Worm (Caenorhabditis elegans) whole organism, L2 larva: Measurements from ENCODE around the gene let-23.

ENCODE experiments used
- C34F6.9 ChIP-seq: fragments of 150-350 bp; optimal IDR thresholded peaks from 2 replicates; lab custom pipeline; 2014; ENCODE audit warnings: missing biosample characterization, missing genetic modification characterization
- F13H6.1 ChIP-seq: sonication (generic microtip); optimal IDR thresholded peaks from 2 replicates; lab custom pipeline; 2016; ENCODE audit warnings: missing genetic modification characterization, missing compliant biosample characterization
- ZK546.5 ChIP-seq: sonication (generic microtip); optimal IDR thresholded peaks from 2 replicates; lab custom pipeline; 2017; ENCODE audit warnings: missing biosample characterization, missing genetic modification characterization
- aly-2 ChIP-seq: fragments of 150-350 bp; optimal IDR thresholded peaks from 2 replicates; lab custom pipeline; 2014; ENCODE audit warnings: missing biosample characterization, missing genetic modification characterization
- ama-1 ChIP-seq: fragments of 150-350 bp; optimal IDR thresholded peaks from 2 replicates; lab custom pipeline; 2018; ENCODE audit warnings: inconsistent platforms
- blmp-1 ChIP-seq: sonication (generic microtip); optimal IDR thresholded peaks from 2 replicates; lab custom pipeline; 2017; ENCODE audit warnings: missing genetic modification characterization, mild to moderate bottlenecking, missing compliant biosample characterization, antibody characterized with exemption, moderate library complexity; ENCODE audit not compliant: insufficient read depth
- ceh-82 ChIP-seq: fragments of 150-350 bp; optimal IDR thresholded peaks from 2 replicates; lab custom pipeline; 2014; ENCODE audit warnings: missing biosample characterization, missing genetic modification characterization
- crh-2 ChIP-seq: sonication (generic microtip); optimal IDR thresholded peaks from 2 replicates; lab custom pipeline; 2017; ENCODE audit warnings: missing biosample characterization, missing genetic modification characterization
- dmd-4 ChIP-seq: sonication (generic microtip); optimal IDR thresholded peaks from 2 replicates; lab custom pipeline; 2017; ENCODE audit warnings: missing biosample characterization, missing genetic modification characterization
- egl-27 ChIP-seq: sonication (generic microtip); optimal IDR thresholded peaks from 3 replicates; lab custom pipeline; 2017; ENCODE audit warnings: missing biosample characterization, missing genetic modification reagents, missing genetic modification characterization
- elt-1 ChIP-seq: fragments of 150-350 bp; optimal IDR thresholded peaks from 2 replicates; lab custom pipeline; 2014; ENCODE audit warnings: missing biosample characterization, missing genetic modification characterization
- fos-1 ChIP-seq: fragments of 150-350 bp; optimal IDR thresholded peaks from 2 replicates; lab custom pipeline; 2014; ENCODE audit warnings: missing biosample characterization, missing genetic modification characterization
- gmeb-1 ChIP-seq: fragments of 150-350 bp; optimal IDR thresholded peaks from 2 replicates; lab custom pipeline; 2014; ENCODE audit warnings: missing biosample characterization, missing genetic modification characterization
- lin-11 ChIP-seq: fragments of 150-350 bp; sonication (generic microtip); optimal IDR thresholded peaks from 2 replicates; lab custom pipeline; 2014; ENCODE audit warnings: missing biosample characterization, missing genetic modification characterization, inconsistent platforms, mixed read lengths
- lin-13 ChIP-seq: fragments of 150-350 bp; optimal IDR thresholded peaks from 2 replicates; lab custom pipeline; 2014; ENCODE audit warnings: missing biosample characterization, missing genetic modification reagents, missing genetic modification characterization
- lin-39 ChIP-seq: fragments of 150-350 bp; optimal IDR thresholded peaks from 2 replicates; lab custom pipeline; 2014; ENCODE audit warnings: missing biosample characterization, missing genetic modification reagents, missing genetic modification characterization
- lsy-2 ChIP-seq, 2 experiments: fragments of 150-350 bp in 1 of 2; sonication (generic microtip) in 1 of 2; optimal IDR thresholded peaks; 2 replicates each; lab custom pipeline; 2014 to 2017; ENCODE audit warnings: missing biosample characterization in 2 of 2, missing genetic modification characterization in 2 of 2
- mab-5 ChIP-seq: fragments of 150-350 bp; optimal IDR thresholded peaks from 2 replicates; lab custom pipeline; 2014; ENCODE audit warnings: missing biosample characterization, missing genetic modification characterization
- mdl-1 ChIP-seq, 2 experiments: fragments of 150-350 bp in 1 of 2; sonication (generic microtip) in 1 of 2; optimal IDR thresholded peaks; 2 replicates each; lab custom pipeline; 2017; ENCODE audit warnings: missing biosample characterization in 2 of 2, missing genetic modification characterization in 2 of 2
- nhr-12 ChIP-seq: fragments of 150-350 bp; optimal IDR thresholded peaks from 2 replicates; lab custom pipeline; 2014; ENCODE audit warnings: missing biosample characterization, missing genetic modification characterization
- nhr-129 ChIP-seq: fragments of 150-350 bp; optimal IDR thresholded peaks from 2 replicates; lab custom pipeline; 2014; ENCODE audit warnings: missing biosample characterization, missing genetic modification characterization
- nhr-21 ChIP-seq: fragments of 150-350 bp; optimal IDR thresholded peaks from 2 replicates; lab custom pipeline; 2014; ENCODE audit warnings: missing biosample characterization, missing genetic modification characterization
- nhr-23 ChIP-seq: fragments of 150-350 bp; optimal IDR thresholded peaks from 2 replicates; lab custom pipeline; 2014; ENCODE audit warnings: missing biosample characterization, missing genetic modification reagents, missing genetic modification characterization
- nhr-237 ChIP-seq: fragments of 150-350 bp; optimal IDR thresholded peaks from 2 replicates; lab custom pipeline; 2014; ENCODE audit warnings: missing biosample characterization, missing genetic modification characterization
- nhr-25 ChIP-seq: fragments of 150-350 bp; sonication (generic microtip); optimal IDR thresholded peaks from 3 replicates; lab custom pipeline; 2014; ENCODE audit warnings: missing biosample characterization, missing genetic modification characterization
- nhr-77 ChIP-seq: fragments of 150-350 bp; optimal IDR thresholded peaks from 2 replicates; lab custom pipeline; 2014; ENCODE audit warnings: missing biosample characterization, missing genetic modification characterization
- peb-1 ChIP-seq: fragments of 150-350 bp; optimal IDR thresholded peaks from 2 replicates; lab custom pipeline; 2014; ENCODE audit warnings: missing biosample characterization, missing genetic modification characterization
- sem-4 ChIP-seq: fragments of 150-350 bp; optimal IDR thresholded peaks from 2 replicates; lab custom pipeline; 2014; ENCODE audit warnings: missing biosample characterization, missing genetic modification reagents, missing genetic modification characterization
- skn-1 ChIP-seq: sonication (generic microtip); optimal IDR thresholded peaks from 2 replicates; lab custom pipeline; 2017; ENCODE audit warnings: missing biosample characterization, missing genetic modification characterization
- sma-3 ChIP-seq: sonication (generic microtip); optimal IDR thresholded peaks from 2 replicates; lab custom pipeline; 2016; ENCODE audit warnings: missing genetic modification reagents, missing genetic modification characterization, missing compliant biosample characterization
- sma-9 ChIP-seq, 2 experiments: fragments of 150-350 bp in 1 of 2; sonication (generic microtip) in 1 of 2; optimal IDR thresholded peaks; 2 replicates each; lab custom pipeline; 2014 to 2016; ENCODE audit warnings: missing genetic modification characterization in 2 of 2, mild to moderate bottlenecking in 1 of 2, missing biosample characterization in 1 of 2, missing compliant biosample characterization in 1 of 2, missing genetic modification reagents in 1 of 2, moderate library complexity in 1 of 2
- snpc-4 ChIP-seq: fragments of 150-350 bp; optimal IDR thresholded peaks from 2 replicates; lab custom pipeline; 2014; ENCODE audit warnings: missing biosample characterization, missing genetic modification characterization
- unc-62 ChIP-seq: fragments of 150-350 bp; optimal IDR thresholded peaks from 2 replicates; lab custom pipeline; 2014; ENCODE audit warnings: missing biosample characterization, missing genetic modification reagents, missing genetic modification characterization
- ztf-1 ChIP-seq: fragments of 200-800 bp; sonication (Bioruptor generic); conservative IDR thresholded peaks from 2 replicates; pipeline ENCODE4 v1.3.6; 2022; ENCODE audit warnings: missing genetic modification characterization, missing compliant biosample characterization
- ztf-11 ChIP-seq: sonication (generic microtip); optimal IDR thresholded peaks from 2 replicates; lab custom pipeline; 2017; ENCODE audit warnings: missing biosample characterization, missing genetic modification characterization
- ztf-4 ChIP-seq: fragments of 150-350 bp; optimal IDR thresholded peaks from 2 replicates; lab custom pipeline; 2014; ENCODE audit warnings: missing biosample characterization, missing genetic modification characterization

let-23 gene

DNA sequence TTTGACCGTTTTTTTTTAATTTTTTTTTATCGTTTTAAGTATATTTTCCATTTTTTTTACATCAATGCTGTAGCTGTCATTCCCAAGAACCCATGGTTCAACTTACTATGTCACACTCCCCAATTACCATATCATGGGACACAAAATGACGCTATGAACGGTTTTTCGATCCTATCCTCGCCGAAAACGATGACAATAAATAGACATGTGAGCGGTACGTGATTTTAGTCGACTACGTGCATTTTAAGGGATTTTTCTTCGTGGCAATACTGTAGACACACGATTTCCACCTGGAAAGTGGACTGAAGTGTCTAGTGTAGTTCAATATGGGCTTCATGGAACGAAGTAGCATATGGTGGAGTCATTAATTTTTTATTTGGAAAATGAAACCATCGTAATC lies 41.0 kb upstream of the let-23 start:
- TF ChIP-seq nhr-129 (tag; lab: Kevin White, UChicago) = peak; percentile 67
- TF ChIP-seq peb-1 (tag; lab: Kevin White, UChicago) = no peak
- peak; percentile 0 for TF ChIP-seq nhr-21
- peak; percentile 45 for TF ChIP-seq nhr-25 (tag; lab: Kevin White, UChicago)
- TF ChIP-seq, all 48 proteins: peak for 3

DNA sequence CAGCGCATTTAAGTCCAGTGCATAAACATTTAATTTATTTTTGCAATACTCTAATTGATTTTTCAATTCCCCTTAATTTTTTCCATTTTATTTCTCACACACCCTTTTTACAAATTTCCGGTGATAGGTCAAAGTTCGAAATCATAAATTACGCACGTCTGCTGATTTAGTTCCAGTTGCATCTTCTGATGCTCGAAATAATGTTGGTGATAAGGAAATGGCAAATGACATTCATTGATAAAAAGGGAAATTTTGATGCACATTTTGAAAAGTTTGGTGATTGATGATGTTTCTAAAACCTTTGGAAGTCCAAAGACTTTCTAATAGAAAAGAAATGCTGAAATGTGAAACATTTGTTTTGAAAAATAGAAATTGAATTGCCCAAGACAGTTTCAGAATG lies 40.2 kb upstream of the let-23 start:
- no peak for TF ChIP-seq lin-11 (tag; lab: Kevin White, UChicago)
- TF ChIP-seq gmeb-1 = peak; percentile 1
- no peak for TF ChIP-seq skn-1 (tag; lab: Kevin White, UChicago)
- TF ChIP-seq nhr-23 = no peak
- no peak for TF ChIP-seq ztf-1 (GFP tag; lab: Robert Waterston, UW)
- TF ChIP-seq mab-5 (tag; lab: Kevin White, UChicago) = no peak
- no peak for TF ChIP-seq mdl-1 (tag; optimal IDR thresholded peaks at IDR 0.05; lab: Kevin White, UChicago)
- peak; percentile 97 for TF ChIP-seq fos-1 (tag; lab: Kevin White, UChicago)
- TF ChIP-seq sma-9 (GFP tag; optimal IDR thresholded peaks at IDR 0.05; lab: Kevin White, UChicago) = peak; percentile 77
- no peak for TF ChIP-seq sma-9 (tag; optimal IDR thresholded peaks at IDR 0.05; lab: Kevin White, UChicago)
- peak; percentile 70 for TF ChIP-seq nhr-129 (tag; lab: Kevin White, UChicago)
- TF ChIP-seq nhr-21 = no peak
- TF ChIP-seq ztf-4 (tag; lab: Kevin White, UChicago) = no peak
- no peak for TF ChIP-seq nhr-77
- TF ChIP-seq lsy-2 (tag; optimal IDR thresholded peaks at IDR 0.05; lab: Kevin White, UChicago) = no peak
- no peak for TF ChIP-seq elt-1 (tag; lab: Kevin White, UChicago)
- no peak for TF ChIP-seq nhr-25 (tag; lab: Kevin White, UChicago)
- TF ChIP-seq lin-13 = no peak
- no peak for TF ChIP-seq ztf-11 (tag; lab: Kevin White, UChicago)
- TF ChIP-seq snpc-4 (tag; lab: Kevin White, UChicago) = no peak
- peak; percentile 56 for TF ChIP-seq crh-2
- TF ChIP-seq nhr-237 (tag; lab: Kevin White, UChicago) = no peak
- TF ChIP-seq, all 48 proteins: peak for 5

DNA sequence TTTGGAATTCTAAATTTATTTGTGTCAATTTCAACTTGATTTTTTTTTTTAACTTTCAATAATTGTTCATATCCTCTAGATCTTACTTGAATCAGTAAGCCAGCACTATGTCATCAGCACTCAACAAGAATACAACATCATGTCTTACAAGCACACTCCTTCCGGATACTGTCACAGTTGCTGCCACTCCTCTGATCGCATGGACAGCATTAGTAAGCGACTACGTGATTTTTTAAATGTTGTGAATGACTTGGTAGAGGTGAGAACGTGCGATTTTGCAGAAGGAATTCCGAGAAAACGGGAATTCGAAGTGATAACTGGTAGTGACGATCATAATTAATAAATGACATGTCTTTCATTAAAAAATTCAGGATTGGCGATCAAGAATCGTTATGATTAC lies 39.3 kb upstream of the let-23 start, which contains the start of gene oac-54:
Gene oac-54, plus strand, starts transcription at position 83 of the 400 bp plus-strand sequence.
- TF ChIP-seq aly-2 (tag; lab: Kevin White, UChicago) (no peak), mab-5 (tag; lab: Kevin White, UChicago) (no peak), C34F6.9 (tag; lab: Kevin White, UChicago) (no peak), unc-62 (GFP tag; lab: Kevin White, UChicago) (no peak), ZK546.5 (tag; lab: Kevin White, UChicago) (no peak), mdl-1 (tag; optimal IDR thresholded peaks at IDR 0.05; lab: Kevin White, UChicago) (no peak), fos-1 (tag; lab: Kevin White, UChicago) (no peak), F13H6.1 (tag; lab: Kevin White, UChicago) (no peak), nhr-23 (no peak), sma-9 (GFP tag; optimal IDR thresholded peaks at IDR 0.05; lab: Kevin White, UChicago) (no peak), sma-9 (tag; optimal IDR thresholded peaks at IDR 0.05; lab: Kevin White, UChicago) (no peak), nhr-21 (no peak), ama-1 (no peak), sem-4 (tag; lab: Kevin White, UChicago) (no peak), crh-2 (no peak), egl-27 (tag; lab: Kevin White, UChicago) (no peak), skn-1 (tag; lab: Kevin White, UChicago) (no peak), ztf-11 (tag; lab: Kevin White, UChicago) (no peak)

DNA sequence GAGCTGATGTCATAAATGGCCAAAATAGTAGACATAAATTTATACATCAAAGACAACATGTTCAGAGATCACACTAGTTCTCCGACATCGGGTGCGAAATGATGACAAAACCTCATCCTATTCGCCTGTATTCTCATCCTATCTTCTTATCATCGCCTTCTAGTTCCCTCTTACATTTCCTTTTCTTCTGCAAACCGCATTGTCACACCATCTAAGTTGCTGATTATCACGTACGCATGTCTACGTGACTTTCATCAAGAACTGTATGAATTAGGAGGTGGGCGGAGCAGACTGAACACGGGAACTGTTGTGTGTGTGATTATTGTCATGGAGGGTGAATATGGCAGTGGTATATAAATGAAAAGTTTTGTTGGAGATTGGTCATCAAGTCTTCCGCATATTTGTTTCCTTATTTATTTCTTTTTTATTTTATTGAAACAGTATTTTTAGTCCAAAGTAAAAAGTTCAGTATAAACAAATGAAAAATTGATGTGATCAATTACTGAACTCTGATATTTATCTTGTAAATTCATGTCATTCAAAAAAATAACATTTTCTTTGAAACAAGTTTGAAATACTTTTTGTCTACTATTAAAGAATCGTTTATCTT lies 37.0 kb upstream of the let-23 start:
- TF ChIP-seq lin-39 = no peak
- TF ChIP-seq unc-62 (GFP tag; lab: Kevin White, UChicago) = no peak
- no peak for TF ChIP-seq lin-11 (tag; lab: Kevin White, UChicago)
- TF ChIP-seq fos-1 (tag; lab: Kevin White, UChicago) = peak; percentile 72
- TF ChIP-seq ceh-82 (tag; lab: Kevin White, UChicago) = no peak
- TF ChIP-seq sma-3 (GFP tag; lab: Kevin White, UChicago) = peak; percentile 85
- no peak for TF ChIP-seq ztf-11 (tag; lab: Kevin White, UChicago)
- peak; percentile 40 for TF ChIP-seq blmp-1
- no peak for TF ChIP-seq dmd-4 (tag; lab: Kevin White, UChicago)
- TF ChIP-seq F13H6.1 (tag; lab: Kevin White, UChicago) = no peak
- TF ChIP-seq nhr-21 = peak; percentile 89
- peak; percentile 4 for TF ChIP-seq crh-2
- TF ChIP-seq nhr-129 (tag; lab: Kevin White, UChicago) = peak; percentile 52
- TF ChIP-seq skn-1 (tag; lab: Kevin White, UChicago) = peak; percentile 72
- TF ChIP-seq sma-9 (GFP tag; optimal IDR thresholded peaks at IDR 0.05; lab: Kevin White, UChicago) = peak; percentile 90
- no peak for TF ChIP-seq sma-9 (tag; optimal IDR thresholded peaks at IDR 0.05; lab: Kevin White, UChicago)
- TF ChIP-seq nhr-25 (tag; lab: Kevin White, UChicago) = peak; percentile 26
- peak; percentile 38 for TF ChIP-seq gmeb-1
- no peak for TF ChIP-seq egl-27 (tag; lab: Kevin White, UChicago)
- no peak for TF ChIP-seq nhr-12 (tag; lab: Kevin White, UChicago)
